Comparison of ENCODE assay signal across 3 fruit fly cellular contexts in the genomic region with DNA sequence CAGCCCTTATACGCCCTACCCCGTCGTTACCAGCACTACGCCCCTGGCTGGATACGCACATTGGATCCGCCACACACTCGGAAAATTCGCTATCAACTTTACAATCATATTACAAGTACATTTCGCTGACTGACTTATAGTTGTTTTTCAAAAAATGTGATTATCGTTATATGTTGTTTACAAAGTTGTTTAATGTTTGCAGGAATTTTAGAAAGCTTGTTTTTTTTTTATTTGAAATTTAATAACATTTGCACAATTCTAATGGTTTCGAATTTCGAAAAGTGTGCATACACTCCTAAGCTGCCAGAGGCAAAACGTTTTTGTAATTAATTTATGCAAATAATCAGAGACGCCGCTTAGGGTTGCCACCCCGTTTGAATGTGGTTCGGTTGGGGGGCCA.
TF ChIP-seq lines count a peak whose summit lies in the region.

No protein-coding gene starts in this region.

- TF ChIP-seq CTCF in whole organism, embryonic (GFP tag; optimal IDR thresholded peaks at IDR 0.05; lab: Kevin White, UChicago) = no peak

TF ChIP-seq in whole organism, embryonic, 481 proteins besides CTCF, POLR2A, EP300 and RAD21:
- TF ChIP-seq Sox102F (GFP tag; optimal IDR thresholded peaks at IDR 0.05; lab: Kevin White, UChicago) = no peak
- peak; percentile 38 for TF ChIP-seq Ets65A (GFP tag; lab: Kevin White, UChicago)
TF ChIP-seq in whole organism, embryonic: peak in this region for 1.

TF ChIP-seq in whole organism, prepupa, 60 proteins besides CTCF, POLR2A, EP300 and RAD21:
- TF ChIP-seq eg (GFP tag; IDR thresholded peaks at IDR 0.05; lab: Robert Waterston, UW) = no peak
- TF ChIP-seq fkh (GFP tag; optimal IDR thresholded peaks at IDR 0.05; lab: Kevin White, UChicago) = no peak
- TF ChIP-seq CG6163 (GFP tag; IDR thresholded peaks at IDR 0.05; lab: Robert Waterston, UW) = peak; percentile 32; the same call in 1 of the 3 replicates
- TF ChIP-seq CG3032 (tag; optimal IDR thresholded peaks at IDR 0.05; lab: Kevin White, UChicago) = no peak
- peak; percentile 16 for TF ChIP-seq CG32006 (GFP tag; optimal IDR thresholded peaks at IDR 0.05; lab: Kevin White, UChicago)
- TF ChIP-seq fd85E (GFP tag; optimal IDR thresholded peaks at IDR 0.05; lab: Kevin White, UChicago) = no peak
- TF ChIP-seq CG1621 (tag; optimal IDR thresholded peaks at IDR 0.05; lab: Kevin White, UChicago) = no peak
- TF ChIP-seq CG10669 (GFP tag; optimal IDR thresholded peaks at IDR 0.05; lab: Kevin White, UChicago) = peak; percentile 23
- no peak for TF ChIP-seq Gug (GFP tag; IDR thresholded peaks at IDR 0.05; lab: Robert Waterston, UW)
- TF ChIP-seq achi (GFP tag; optimal IDR thresholded peaks at IDR 0.05; lab: Kevin White, UChicago) = peak; percentile 16
- TF ChIP-seq Sox14 (GFP tag; optimal IDR thresholded peaks at IDR 0.05; lab: Kevin White, UChicago) = no peak
- TF ChIP-seq Smox (GFP tag; optimal IDR thresholded peaks at IDR 0.05; lab: Kevin White, UChicago) = no peak
- peak; percentile 61 for TF ChIP-seq Eip78C (GFP tag; lab: Kevin White, UChicago)
- no peak for TF ChIP-seq Hr39 (GFP tag; optimal IDR thresholded peaks at IDR 0.05; lab: Kevin White, UChicago)
- TF ChIP-seq CG3919 (GFP tag; optimal IDR thresholded peaks at IDR 0.05; lab: Kevin White, UChicago) = peak; percentile 12
- TF ChIP-seq pdm3 (GFP tag; optimal IDR thresholded peaks at IDR 0.05; lab: Kevin White, UChicago) = peak; percentile 22
- peak; percentile 19; the same call in 1 of the 3 replicates for TF ChIP-seq CG8119 (GFP tag; IDR thresholded peaks at IDR 0.05; lab: Robert Waterston, UW)
- TF ChIP-seq salr (GFP tag; optimal IDR thresholded peaks at IDR 0.05; lab: Kevin White, UChicago) = peak in 1 of 2 experiments; percentile 7
- no peak for TF ChIP-seq CG34406 (GFP tag; optimal IDR thresholded peaks at IDR 0.05; lab: Kevin White, UChicago)
- TF ChIP-seq Met (GFP tag; optimal IDR thresholded peaks at IDR 0.05; lab: Kevin White, UChicago) = peak; percentile 25
- no peak for TF ChIP-seq CG6808 (GFP tag; optimal IDR thresholded peaks at IDR 0.05; lab: Kevin White, UChicago)
- no peak for TF ChIP-seq Ets21C (GFP tag; optimal IDR thresholded peaks at IDR 0.05; lab: Kevin White, UChicago)
- TF ChIP-seq svp (GFP tag; lab: Kevin White, UChicago) = peak; percentile 16
- peak; percentile 42 for TF ChIP-seq CG15336 (GFP tag; IDR thresholded peaks at IDR 0.05; lab: Robert Waterston, UW)
- peak; percentile 27 for TF ChIP-seq CG10631 (GFP tag; optimal IDR thresholded peaks at IDR 0.05; lab: Kevin White, UChicago)
- TF ChIP-seq vri (GFP tag; optimal IDR thresholded peaks at IDR 0.05; lab: Kevin White, UChicago) = no peak
- no peak for TF ChIP-seq lz (GFP tag; optimal IDR thresholded peaks at IDR 0.05; lab: Kevin White, UChicago)

TF ChIP-seq in whole organism, pupa, 21 proteins besides CTCF, POLR2A, EP300 and RAD21:
- TF ChIP-seq CG8159 (tag; optimal IDR thresholded peaks at IDR 0.05; lab: Kevin White, UChicago) (peak; percentile 52), CG4496 (GFP tag; IDR thresholded peaks at IDR 0.05; lab: Robert Waterston, UW) (no peak), EcR (GFP tag; optimal IDR thresholded peaks at IDR 0.05; lab: Kevin White, UChicago) (no peak), CG12605 (GFP tag; IDR thresholded peaks at IDR 0.05; lab: Robert Waterston, UW) (no peak), rn (GFP tag; IDR thresholded peaks at IDR 0.05; lab: Robert Waterston, UW) (no peak), Ets98B (GFP tag; IDR thresholded peaks at IDR 0.05; lab: Robert Waterston, UW) (no peak), CG17806 (tag; optimal IDR thresholded peaks at IDR 0.05; lab: Kevin White, UChicago) (peak; percentile 31), Snoo (tag; optimal IDR thresholded peaks at IDR 0.05; lab: Kevin White, UChicago) (no peak), CG10348 (GFP tag; IDR thresholded peaks at IDR 0.05; lab: Robert Waterston, UW) (no peak), gl (tag; optimal IDR thresholded peaks at IDR 0.05; lab: Kevin White, UChicago) (no peak), CG15710 (tag; optimal IDR thresholded peaks at IDR 0.05; lab: Kevin White, UChicago) (peak; percentile 15), CG9948 (tag; optimal IDR thresholded peaks at IDR 0.05; lab: Kevin White, UChicago) (peak; percentile 38), fd96Ca (GFP tag; IDR thresholded peaks at IDR 0.05; lab: Robert Waterston, UW) (no peak), Pif1A (GFP tag; optimal IDR thresholded peaks at IDR 0.05; lab: Kevin White, UChicago) (peak; percentile 5), CG14655 (GFP tag; optimal IDR thresholded peaks at IDR 0.05; lab: Kevin White, UChicago) (peak; percentile 17), CG32121 (GFP tag; IDR thresholded peaks at IDR 0.05; lab: Robert Waterston, UW) (no peak), CG34367 (tag; optimal IDR thresholded peaks at IDR 0.05; lab: Kevin White, UChicago) (peak; percentile 33), CG8301 (tag; optimal IDR thresholded peaks at IDR 0.05; lab: Kevin White, UChicago) (no peak), CG13204 (GFP tag; optimal IDR thresholded peaks at IDR 0.05; lab: Kevin White, UChicago) (no peak), D1 (tag; optimal IDR thresholded peaks at IDR 0.05; lab: Kevin White, UChicago) (no peak), Pif1B (GFP tag; optimal IDR thresholded peaks at IDR 0.05; lab: Kevin White, UChicago) (no peak)
